Worm (Caenorhabditis elegans) whole organism, L3 larva: ENCODE results near the gene srg-57.

ENCODE experiments used
- R02D3.7 ChIP-seq: fragments of 150-350 bp; optimal IDR thresholded peaks from 2 replicates; lab custom pipeline; 2014; ENCODE audit warnings: missing biosample characterization, missing genetic modification characterization
- ZK546.5 ChIP-seq: sonication (generic microtip); optimal IDR thresholded peaks from 2 replicates; lab custom pipeline; 2017; ENCODE audit warnings: missing biosample characterization, missing genetic modification characterization
- ceh-16 ChIP-seq: sonication (generic microtip); optimal IDR thresholded peaks from 2 replicates; lab custom pipeline; 2017; ENCODE audit warnings: missing biosample characterization, missing genetic modification characterization
- ceh-28 ChIP-seq: fragments of 150-350 bp; optimal IDR thresholded peaks from 2 replicates; lab custom pipeline; 2014; ENCODE audit warnings: missing biosample characterization, missing genetic modification reagents, missing genetic modification characterization
- ceh-82 ChIP-seq: fragments of 150-350 bp; optimal IDR thresholded peaks from 2 replicates; lab custom pipeline; 2014; ENCODE audit warnings: missing biosample characterization, missing genetic modification characterization
- ceh-9 ChIP-seq: sonication (generic microtip); optimal IDR thresholded peaks from 2 replicates; lab custom pipeline; 2018; ENCODE audit warnings: missing biosample characterization, missing genetic modification characterization
- daf-12 ChIP-seq: fragments of 150-350 bp; optimal IDR thresholded peaks from 2 replicates; lab custom pipeline; 2014; ENCODE audit warnings: missing biosample characterization, missing genetic modification reagents, missing genetic modification characterization
- egl-27 ChIP-seq: sonication (generic microtip); optimal IDR thresholded peaks from 4 replicates; lab custom pipeline; 2017; ENCODE audit warnings: missing biosample characterization, missing genetic modification reagents, missing genetic modification characterization
- egl-5 ChIP-seq: fragments of 150-350 bp; optimal IDR thresholded peaks from 2 replicates; lab custom pipeline; 2017; ENCODE audit warnings: missing biosample characterization, missing genetic modification reagents, missing genetic modification characterization, inconsistent platforms
- elt-1 ChIP-seq: fragments of 150-350 bp; optimal IDR thresholded peaks from 2 replicates; lab custom pipeline; 2014; ENCODE audit warnings: missing biosample characterization, missing genetic modification characterization
- elt-3 ChIP-seq, 3 experiments: fragments of 150-350 bp in 1 of 3; sonication (generic microtip) in 2 of 3; optimal IDR thresholded peaks; 2 replicates in 2 of 3; 4 replicates in 1 of 3; lab custom pipeline; 2014 to 2017; ENCODE audit warnings: missing biosample characterization in 3 of 3, missing genetic modification characterization in 3 of 3
- eor-1 ChIP-seq, 2 experiments: fragments of 150-350 bp; optimal IDR thresholded peaks; 2 replicates each; lab custom pipeline; 2014 to 2018; ENCODE audit warnings: missing biosample characterization in 2 of 2, missing genetic modification characterization in 2 of 2
- fkh-10 ChIP-seq: sonication (generic microtip); optimal IDR thresholded peaks from 2 replicates; lab custom pipeline; 2017; ENCODE audit warnings: missing biosample characterization, missing genetic modification reagents, missing genetic modification characterization
- fkh-2 ChIP-seq: fragments of 150-350 bp; optimal IDR thresholded peaks from 2 replicates; lab custom pipeline; 2014; ENCODE audit warnings: missing biosample characterization, missing genetic modification reagents, missing genetic modification characterization
- fos-1 ChIP-seq: fragments of 150-350 bp; optimal IDR thresholded peaks from 2 replicates; lab custom pipeline; 2014; ENCODE audit warnings: missing biosample characterization, missing genetic modification characterization
- jun-1 ChIP-seq: fragments of 150-350 bp; optimal IDR thresholded peaks from 2 replicates; lab custom pipeline; 2014; ENCODE audit warnings: missing biosample characterization, missing genetic modification reagents, missing genetic modification characterization
- lsy-12 ChIP-seq: sonication (generic microtip); optimal IDR thresholded peaks from 2 replicates; lab custom pipeline; 2016; ENCODE audit warnings: mild to moderate bottlenecking, missing genetic modification characterization, missing compliant biosample characterization
- mdl-1 ChIP-seq: fragments of 150-350 bp; optimal IDR thresholded peaks from 2 replicates; lab custom pipeline; 2014; ENCODE audit warnings: missing biosample characterization, missing genetic modification characterization
- mml-1 ChIP-seq: fragments of 150-350 bp; sonication (generic microtip); optimal IDR thresholded peaks from 3 replicates; lab custom pipeline; 2014; ENCODE audit warnings: missing biosample characterization, missing genetic modification characterization
- nfya-1 ChIP-seq: sonication (generic microtip); optimal IDR thresholded peaks from 2 replicates; lab custom pipeline; 2017; ENCODE audit warnings: missing genetic modification characterization, mild to moderate bottlenecking, missing compliant biosample characterization, antibody characterized with exemption, moderate library complexity; ENCODE audit not compliant: insufficient read depth
- nhr-11 ChIP-seq: fragments of 150-350 bp; optimal IDR thresholded peaks from 2 replicates; lab custom pipeline; 2014; ENCODE audit warnings: missing biosample characterization, missing genetic modification characterization
- nhr-12 ChIP-seq: fragments of 150-350 bp; optimal IDR thresholded peaks from 2 replicates; lab custom pipeline; 2014; ENCODE audit warnings: missing biosample characterization, missing genetic modification characterization
- nhr-23 ChIP-seq: fragments of 150-350 bp; optimal IDR thresholded peaks from 2 replicates; lab custom pipeline; 2014; ENCODE audit warnings: missing biosample characterization, missing genetic modification reagents, missing genetic modification characterization
- nhr-25 ChIP-seq: sonication (generic microtip); optimal IDR thresholded peaks from 2 replicates; lab custom pipeline; 2017; ENCODE audit warnings: missing biosample characterization, missing genetic modification characterization
- nhr-28 ChIP-seq: fragments of 150-350 bp; optimal IDR thresholded peaks from 2 replicates; lab custom pipeline; 2014; ENCODE audit warnings: missing biosample characterization, missing genetic modification characterization
- nhr-43 ChIP-seq: sonication (generic microtip); optimal IDR thresholded peaks from 2 replicates; lab custom pipeline; 2016; ENCODE audit warnings: mild to moderate bottlenecking, missing genetic modification characterization, missing compliant biosample characterization; ENCODE audit not compliant: poor library complexity, severe bottlenecking
- nhr-67 ChIP-seq: fragments of 150-350 bp; optimal IDR thresholded peaks from 2 replicates; lab custom pipeline; 2014; ENCODE audit warnings: missing biosample characterization, missing genetic modification characterization
- nhr-77 ChIP-seq: fragments of 150-350 bp; optimal IDR thresholded peaks from 2 replicates; lab custom pipeline; 2014; ENCODE audit warnings: missing biosample characterization, missing genetic modification characterization
- sea-2 ChIP-seq: fragments of 150-350 bp; sonication (generic microtip); optimal IDR thresholded peaks from 4 replicates; lab custom pipeline; 2014; ENCODE audit warnings: missing biosample characterization, missing genetic modification reagents, missing genetic modification characterization
- skn-1 ChIP-seq: fragments of 150-350 bp; optimal IDR thresholded peaks from 2 replicates; lab custom pipeline; 2014; ENCODE audit warnings: missing biosample characterization, missing genetic modification characterization
- snpc-4 ChIP-seq: fragments of 150-350 bp; optimal IDR thresholded peaks from 2 replicates; lab custom pipeline; 2014; ENCODE audit warnings: missing biosample characterization, missing genetic modification characterization
- tbx-2 ChIP-seq: sonication (generic microtip); optimal IDR thresholded peaks from 2 replicates; lab custom pipeline; 2016; ENCODE audit warnings: mild to moderate bottlenecking, missing genetic modification characterization, missing compliant biosample characterization
- unc-62 ChIP-seq: fragments of 150-350 bp; sonication (generic microtip); optimal IDR thresholded peaks from 4 replicates; lab custom pipeline; 2014; ENCODE audit warnings: missing biosample characterization, missing genetic modification reagents, missing genetic modification characterization
- zag-1 ChIP-seq: fragments of 150-350 bp; optimal IDR thresholded peaks from 2 replicates; lab custom pipeline; 2014; ENCODE audit warnings: missing biosample characterization, missing genetic modification characterization
- ztf-4 ChIP-seq: fragments of 150-350 bp; optimal IDR thresholded peaks from 2 replicates; lab custom pipeline; 2014; ENCODE audit warnings: missing biosample characterization, missing genetic modification characterization

srg-57 gene

ce11 chrV:2734360-2734759 lies at the start of gene srg-57:
srg-57 (minus strand) TSS chrV:2734460.
- TF ChIP-seq fkh-10 (no peak), R02D3.7 (tag; lab: Kevin White, UChicago) (no peak), ceh-16 (tag; lab: Kevin White, UChicago) (no peak), elt-3 (tag; optimal IDR thresholded peaks at IDR 0.05; lab: Kevin White, UChicago) (no peak), ztf-4 (tag; lab: Kevin White, UChicago) (no peak), nhr-12 (tag; lab: Kevin White, UChicago) (no peak), zag-1 (no peak), nhr-25 (tag; lab: Kevin White, UChicago) (no peak), nhr-43 (tag; lab: Kevin White, UChicago) (no peak), sea-2 (GFP tag; lab: Kevin White, UChicago) (no peak), snpc-4 (no peak), nfya-1 (tag; lab: Kevin White, UChicago) (no peak), skn-1 (tag; lab: Kevin White, UChicago) (no peak)

ce11 chrV:2780786-2781185 lies 46.5 kb upstream of the srg-57 start, which contains the start of gene R05D8.11:
R05D8.11 (minus strand) TSS chrV:2780886.
- no peak for TF ChIP-seq tbx-2 (tag; lab: Kevin White, UChicago)
- TF ChIP-seq lsy-12 (tag; lab: Kevin White, UChicago), result no peak
- no peak for TF ChIP-seq elt-1 (tag; lab: Kevin White, UChicago)
- TF ChIP-seq daf-12 (tag; lab: Kevin White, UChicago), result no peak
- no peak for TF ChIP-seq mml-1 (tag; lab: Kevin White, UChicago)
- TF ChIP-seq ZK546.5 (tag; lab: Kevin White, UChicago), result no peak
- TF ChIP-seq nhr-12 (tag; lab: Kevin White, UChicago), result no peak
- TF ChIP-seq nhr-43 (tag; lab: Kevin White, UChicago), result no peak
- no peak for TF ChIP-seq nhr-11 (tag; lab: Kevin White, UChicago)

- no peak for TF ChIP-seq egl-5 (tag; lab: Kevin White, UChicago)
- no peak for TF ChIP-seq skn-1 (tag; lab: Kevin White, UChicago)
- no peak for TF ChIP-seq ceh-28 (tag; lab: Kevin White, UChicago)
- TF ChIP-seq elt-3 (tag; optimal IDR thresholded peaks at IDR 0.05; lab: Kevin White, UChicago), result no peak
- no peak for TF ChIP-seq nhr-28 (tag; lab: Kevin White, UChicago)
- TF ChIP-seq R02D3.7 (tag; lab: Kevin White, UChicago), result no peak
- TF ChIP-seq nhr-67 (tag; lab: Kevin White, UChicago), result no peak
Observed at ce11 chrV:2774042-2774441, 39.8 kb upstream of the srg-57 start, which contains the start of gene srj-18. srj-18 (plus strand) TSS chrV:2774342.

- TF ChIP-seq fkh-2 (tag; lab: Kevin White, UChicago), result no peak
- no peak for TF ChIP-seq ceh-28 (tag; lab: Kevin White, UChicago)
- TF ChIP-seq mdl-1 (tag; lab: Kevin White, UChicago), result no peak
- no peak for TF ChIP-seq ceh-82 (tag; lab: Kevin White, UChicago)
Observed at ce11 chrV:2771560-2771959, 37.3 kb upstream of the srg-57 start, which contains the start of gene srh-56. srh-56 (plus strand) TSS chrV:2771860.

DNA sequence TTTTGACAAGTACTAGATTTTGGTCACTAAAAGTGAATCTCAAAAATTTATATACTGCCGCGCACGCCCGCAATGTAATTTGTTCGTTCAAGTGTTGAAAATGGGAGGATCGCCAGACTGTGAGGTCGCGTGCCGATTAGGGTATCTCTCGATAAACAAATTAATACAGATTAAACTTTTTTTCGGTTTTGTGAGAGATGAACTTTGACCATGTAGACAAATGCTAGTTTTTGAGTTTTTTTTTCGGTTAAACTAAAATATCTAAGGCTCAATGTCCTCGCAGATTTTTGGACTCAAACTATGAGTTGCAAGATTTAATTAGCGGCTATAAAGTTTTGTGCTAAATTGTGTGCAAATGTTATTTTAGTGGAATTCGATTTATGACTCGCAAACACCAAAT lies 35.5 kb upstream of the srg-57 start, which contains the start of gene dhs-15:
TSS of gene dhs-15 (minus strand) at position 101 of the 400 bp plus-strand sequence.
- TF ChIP-seq nhr-23, result no peak
- no peak for TF ChIP-seq nhr-12 (tag; lab: Kevin White, UChicago)
- no peak for TF ChIP-seq egl-27 (tag; lab: Kevin White, UChicago)
- no peak for TF ChIP-seq zag-1
- no peak for TF ChIP-seq ceh-9 (tag; lab: Kevin White, UChicago)
- TF ChIP-seq nhr-43 (tag; lab: Kevin White, UChicago), result no peak
- TF ChIP-seq nhr-67 (tag; lab: Kevin White, UChicago), result no peak
- no peak for TF ChIP-seq eor-1 (tag; optimal IDR thresholded peaks at IDR 0.05; lab: Kevin White, UChicago)
- no peak for TF ChIP-seq sea-2 (GFP tag; lab: Kevin White, UChicago)
- no peak for TF ChIP-seq R02D3.7 (tag; lab: Kevin White, UChicago)
- no peak for TF ChIP-seq unc-62
- TF ChIP-seq ZK546.5 (tag; lab: Kevin White, UChicago), result no peak
- TF ChIP-seq ceh-16 (tag; lab: Kevin White, UChicago), result no peak
- TF ChIP-seq egl-5 (tag; lab: Kevin White, UChicago), result no peak
- no peak for TF ChIP-seq mml-1 (tag; lab: Kevin White, UChicago)
- TF ChIP-seq daf-12 (tag; lab: Kevin White, UChicago), result no peak
- TF ChIP-seq jun-1, result no peak
- no peak for TF ChIP-seq snpc-4
- no peak for TF ChIP-seq nhr-77 (tag; lab: Kevin White, UChicago)
- no peak for TF ChIP-seq fos-1 (tag; lab: Kevin White, UChicago)
